Fruit fly (Drosophila melanogaster) ovary, adult (tissue): ENCODE measurements around the gene Mlp84B.

ENCODE experiments used
- CG17801 ChIP-seq: fragments of 200-800 bp; optimal IDR thresholded peaks from 2 replicates; lab custom pipeline; 2019; ENCODE audit warnings: missing biosample characterization, mild to moderate bottlenecking, missing genetic modification characterization, moderate library complexity; ENCODE audit not compliant: partially characterized antibody

Gene Mlp84B

dm6 chr3R:7108589-7109312, 8.8 kb downstream of the Mlp84B start:
- TF ChIP-seq CG17801 (GFP tag; lab: Kevin White, UChicago) = peak; percentile 96

- no peak for TF ChIP-seq CG17801 (GFP tag; lab: Kevin White, UChicago)
These were observed 9.6 kb downstream of the Mlp84B start for dm6 chr3R:7107713-7108588.

dm6 chr3R:7105503-7106164, 11.9 kb downstream of the Mlp84B start:
- no peak for TF ChIP-seq CG17801 (GFP tag; lab: Kevin White, UChicago)

- TF ChIP-seq CG17801 (GFP tag; lab: Kevin White, UChicago) = no peak
These were observed 13.2 kb downstream of the Mlp84B start for dm6 chr3R:7104308-7104707.

- no peak for TF ChIP-seq CG17801 (GFP tag; lab: Kevin White, UChicago)
These were observed 14.4 kb downstream of the Mlp84B start for dm6 chr3R:7102853-7103833.

- TF ChIP-seq CG17801 (GFP tag; lab: Kevin White, UChicago) = no peak
These were observed 23.2 kb downstream of the Mlp84B start for dm6 chr3R:7094368-7094767.

- peak; percentile 42 for TF ChIP-seq CG17801 (GFP tag; lab: Kevin White, UChicago)
These were observed 23.9 kb downstream of the Mlp84B start for dm6 chr3R:7093592-7093991.

- TF ChIP-seq CG17801 (GFP tag; lab: Kevin White, UChicago) = no peak
These were observed 25.6 kb downstream of the Mlp84B start for dm6 chr3R:7091904-7092303.

- TF ChIP-seq CG17801 (GFP tag; lab: Kevin White, UChicago) = no peak
These were observed 27.1 kb downstream of the Mlp84B start for dm6 chr3R:7090337-7090830.

- no peak for TF ChIP-seq CG17801 (GFP tag; lab: Kevin White, UChicago)
These were observed 27.8 kb downstream of the Mlp84B start for dm6 chr3R:7089522-7090336.

dm6 chr3R:7088837-7089361, 28.6 kb downstream of the Mlp84B start:
- no peak for TF ChIP-seq CG17801 (GFP tag; lab: Kevin White, UChicago)

- no peak for TF ChIP-seq CG17801 (GFP tag; lab: Kevin White, UChicago)
These were observed 29.6 kb downstream of the Mlp84B start for dm6 chr3R:7087904-7088303.

dm6 chr3R:7087201-7087505, 30.4 kb downstream of the Mlp84B start:
- TF ChIP-seq CG17801 (GFP tag; lab: Kevin White, UChicago) = no peak
